Worm (Caenorhabditis elegans): Measurements from ENCODE around the gene R160.12.
"Not testable (repeated sequence)": the region's sequence is repeated elsewhere in the genome, so short reads cannot be mapped to it uniquely, and the experiment has no call there.

ce11 chrX:4339332-4339731, 38.3 kb downstream of the R160.12 start, which contains the start of gene cst-1:
- TF ChIP-seq ceh-32 (tag; optimal IDR thresholded peaks at IDR 0.05; ENCODE audit: poor library complexity); mdl-1 (tag; optimal IDR thresholded peaks at IDR 0.05); skn-1 (tag; optimal IDR thresholded peaks at IDR 0.05); egl-27 (tag; optimal IDR thresholded peaks at IDR 0.05); lin-39 (tag; optimal IDR thresholded peaks at IDR 0.05); nhr-28 (tag; optimal IDR thresholded peaks at IDR 0.05); unc-130 (GFP tag; optimal IDR thresholded peaks at IDR 0.05); snpc-4 (tag; optimal IDR thresholded peaks at IDR 0.05): not testable (repeated sequence)
